Fruit fly (Drosophila melanogaster) whole organism, embryonic: ENCODE results near the gene PIG-U.
A peak's percentile ranks its signal among the peaks of the same experiment; 100 is the strongest.

Source experiments
- Adf1 ChIP-seq: fragments of 200-800 bp; sonication (Bioruptor generic); IDR thresholded peaks from 2 replicates; pipeline ENCODE4 v1.3.6; 2022; ENCODE audit warnings: missing biosample characterization, missing genetic modification characterization
- Awh ChIP-seq: fragments of 200-800 bp; sonication (Bioruptor generic); IDR thresholded peaks from 2 replicates; pipeline ENCODE4, ENCODE4 v1.3.6; 2022; ENCODE audit warnings: missing biosample characterization, missing genetic modification characterization
- CG10267 ChIP-seq: fragments of 200-800 bp; sonication (Bioruptor generic); optimal IDR thresholded peaks from 2 replicates; lab custom pipeline; 2018; ENCODE audit warnings: missing biosample characterization, mild to moderate bottlenecking, missing genetic modification characterization, moderate library complexity
- CG10274 ChIP-seq: fragments of 200-800 bp; sonication (Bioruptor generic); optimal IDR thresholded peaks from 3 replicates; lab custom pipeline; 2017; ENCODE audit warnings: missing biosample characterization, mild to moderate bottlenecking, missing genetic modification characterization
- CG11696 ChIP-seq: fragments of 200-800 bp; sonication (Bioruptor generic); IDR thresholded peaks from 2 replicates; pipeline ENCODE4 v1.3.6; 2022; ENCODE audit warnings: missing biosample characterization, missing genetic modification characterization
- CG12071 ChIP-seq: fragments of 200-800 bp; sonication (Bioruptor generic); optimal IDR thresholded peaks from 3 replicates; lab custom pipeline; 2018; ENCODE audit warnings: missing biosample characterization, mild to moderate bottlenecking, missing genetic modification characterization
- CG14441 ChIP-seq: fragments of 200-800 bp; sonication (Bioruptor generic); IDR thresholded peaks from 2 replicates; pipeline ENCODE4 v1.3.6; 2022; ENCODE audit warnings: missing biosample characterization, missing genetic modification characterization
- CG14710 ChIP-seq: fragments of 200-800 bp; sonication (Bioruptor generic); optimal IDR thresholded peaks from 3 replicates; lab custom pipeline; 2019; ENCODE audit warnings: missing biosample characterization, mild to moderate bottlenecking, missing genetic modification characterization, moderate library complexity
- CG1602 ChIP-seq: fragments of 200-800 bp; sonication (Bioruptor generic); optimal IDR thresholded peaks from 3 replicates; lab custom pipeline; 2016; ENCODE audit warnings: missing biosample characterization, missing genetic modification characterization
- CG17568 ChIP-seq: fragments of 200-800 bp; sonication (Bioruptor generic); optimal IDR thresholded peaks from 2 replicates; lab custom pipeline; 2018; ENCODE audit warnings: missing biosample characterization, mild to moderate bottlenecking, missing genetic modification characterization, moderate library complexity
- CG18011 ChIP-seq: fragments of 200-800 bp; sonication (Bioruptor generic); optimal IDR thresholded peaks from 2 replicates; lab custom pipeline; 2017; ENCODE audit warnings: missing biosample characterization, missing genetic modification characterization, mild to moderate bottlenecking, moderate library complexity, missing genotype
- CG2120 ChIP-seq: fragments of 200-800 bp; sonication (Bioruptor generic); optimal IDR thresholded peaks from 3 replicates; lab custom pipeline; 2016; ENCODE audit warnings: missing biosample characterization, missing genetic modification characterization
- CG30020 ChIP-seq: fragments of 200-800 bp; optimal IDR thresholded peaks from 2 replicates; lab custom pipeline; 2019; ENCODE audit warnings: missing biosample characterization, mild to moderate bottlenecking, missing genetic modification characterization, moderate library complexity
- CG34422 ChIP-seq: fragments of 200-800 bp; sonication (Bioruptor generic); IDR thresholded peaks from 3 replicates; pipeline ENCODE4 v1.3.6; 2022; ENCODE audit warnings: missing biosample characterization, missing genetic modification characterization
- CG4404 ChIP-seq: fragments of 200-800 bp; sonication (Bioruptor generic); IDR thresholded peaks from 2 replicates; pipeline ENCODE4 v1.3.6; 2022; ENCODE audit warnings: missing biosample characterization, missing genetic modification characterization
- CG4424 ChIP-seq: fragments of 200-800 bp; sonication (Bioruptor generic); optimal IDR thresholded peaks from 3 replicates; lab custom pipeline; 2016; ENCODE audit warnings: missing biosample characterization, missing genetic modification characterization
- CG6175 ChIP-seq: fragments of 200-800 bp; sonication (Bioruptor generic); IDR thresholded peaks from 3 replicates; pipeline ENCODE4 v1.3.6; 2022; ENCODE audit warnings: missing biosample characterization, missing genetic modification characterization
- CG6683 ChIP-seq: fragments of 200-800 bp; sonication (Bioruptor generic); optimal IDR thresholded peaks from 2 replicates; lab custom pipeline; 2017; ENCODE audit warnings: missing biosample characterization, mild to moderate bottlenecking, missing genetic modification characterization, missing genetic modification reagents
- CG6813 ChIP-seq: fragments of 200-800 bp; sonication (Bioruptor generic); optimal IDR thresholded peaks from 2 replicates; lab custom pipeline; 2017; ENCODE audit warnings: missing biosample characterization, missing genetic modification characterization, mild to moderate bottlenecking, moderate library complexity, missing genetic modification reagents
- CG7271 ChIP-seq: fragments of 200-800 bp; sonication (Bioruptor generic); optimal IDR thresholded peaks from 2 replicates; lab custom pipeline; 2018; ENCODE audit warnings: missing biosample characterization, mild to moderate bottlenecking, missing genetic modification characterization, moderate library complexity
- CG8290 ChIP-seq, 3 experiments: fragments of 200-800 bp; sonication (Bioruptor generic); optimal IDR thresholded peaks; 2 replicates each; lab custom pipeline; 2016 to 2019; ENCODE audit warnings: missing biosample characterization in 3 of 3, missing genetic modification characterization in 3 of 3, mild to moderate bottlenecking in 2 of 3, moderate library complexity in 1 of 3
- CG8388 ChIP-seq: fragments of 200-800 bp; sonication (Bioruptor generic); optimal IDR thresholded peaks from 2 replicates; lab custom pipeline; 2019; ENCODE audit warnings: missing biosample characterization, mild to moderate bottlenecking, missing genetic modification characterization, moderate library complexity
- Dip2 ChIP-seq: fragments of 200-800 bp; sonication (Bioruptor generic); IDR thresholded peaks from 2 replicates; pipeline ENCODE4 v1.3.6; 2022; ENCODE audit warnings: missing biosample characterization, missing genetic modification characterization
- Dip3 ChIP-seq: fragments of 200-800 bp; sonication (Bioruptor generic); optimal IDR thresholded peaks from 3 replicates; lab custom pipeline; 2016; ENCODE audit warnings: missing biosample characterization, missing genetic modification characterization
- Drgx ChIP-seq: fragments of 200-800 bp; sonication (Bioruptor generic); IDR thresholded peaks from 2 replicates; pipeline ENCODE4 v1.3.6; 2022; ENCODE audit warnings: missing biosample characterization, missing genetic modification characterization
- ERR ChIP-seq: fragments of 200-800 bp; sonication (Bioruptor generic); optimal IDR thresholded peaks from 2 replicates; lab custom pipeline; 2016; ENCODE audit warnings: missing biosample characterization, missing genetic modification characterization
- Eip74EF ChIP-seq, 2 experiments: fragments of 200-800 bp in 1 of 2; fragments of >200 bp in 1 of 2; sonication (Bioruptor generic) in 1 of 2; optimal IDR thresholded peaks; 2 replicates each; lab custom pipeline; 2017 to 2019; ENCODE audit warnings: missing biosample characterization in 2 of 2, missing genetic modification characterization in 2 of 2, mild to moderate bottlenecking in 1 of 2, moderate library complexity in 1 of 2
- HLH4C ChIP-seq: fragments of 200-800 bp; sonication (Bioruptor generic); IDR thresholded peaks from 3 replicates; pipeline ENCODE4 v1.3.6; 2022; ENCODE audit warnings: missing biosample characterization, missing genetic modification characterization; ENCODE audit not compliant: partially characterized antibody
- Jarid2 ChIP-seq: fragments of 200-800 bp; sonication (Bioruptor generic); optimal IDR thresholded peaks from 3 replicates; lab custom pipeline; 2017; ENCODE audit warnings: mild to moderate bottlenecking, missing biosample characterization, missing genetic modification reagents, missing genetic modification characterization
- Rx ChIP-seq: fragments of 200-800 bp; sonication (Bioruptor generic); IDR thresholded peaks from 2 replicates; pipeline ENCODE4 v1.3.6; 2022; ENCODE audit warnings: missing biosample characterization, missing genetic modification characterization
- Side ChIP-seq: fragments of 200-800 bp; sonication (Bioruptor generic); optimal IDR thresholded peaks from 2 replicates; lab custom pipeline; 2016; ENCODE audit warnings: missing biosample characterization, missing genetic modification characterization
- Xbp1 ChIP-seq: fragments of 200-800 bp; sonication (Bioruptor generic); optimal IDR thresholded peaks from 3 replicates; lab custom pipeline; 2016; ENCODE audit warnings: missing biosample characterization, mild to moderate bottlenecking, missing genetic modification characterization
- abd-A ChIP-seq: fragments of 200-800 bp; sonication (Bioruptor generic); optimal IDR thresholded peaks from 3 replicates; lab custom pipeline; 2019; ENCODE audit warnings: missing biosample characterization, mild to moderate bottlenecking, missing genetic modification characterization, moderate library complexity
- az2 ChIP-seq: fragments of 200-800 bp; sonication (Bioruptor generic); optimal IDR thresholded peaks from 3 replicates; lab custom pipeline; 2016; ENCODE audit warnings: missing biosample characterization, missing genetic modification characterization
- cad ChIP-seq: fragments of >200 bp; optimal IDR thresholded peaks from 2 replicates; lab custom pipeline; 2017; ENCODE audit warnings: missing biosample characterization, missing genetic modification characterization
- chif ChIP-seq, 2 experiments: fragments of 200-800 bp; sonication (Bioruptor generic); optimal IDR thresholded peaks; 3 replicates each; lab custom pipeline; 2016; ENCODE audit warnings: missing biosample characterization in 2 of 2, missing genetic modification characterization in 2 of 2
- dmrt11E ChIP-seq: fragments of 200-800 bp; sonication (Bioruptor generic); optimal IDR thresholded peaks from 3 replicates; lab custom pipeline; 2018; ENCODE audit warnings: missing biosample characterization, mild to moderate bottlenecking, missing genetic modification characterization, moderate library complexity
- en ChIP-seq: fragments of 200-800 bp; sonication (Bioruptor generic); optimal IDR thresholded peaks from 2 replicates; lab custom pipeline; 2016; ENCODE audit warnings: missing biosample characterization, missing genetic modification characterization
- fd64A ChIP-seq: fragments of 200-800 bp; sonication (Bioruptor generic); optimal IDR thresholded peaks from 3 replicates; lab custom pipeline; 2018; ENCODE audit warnings: missing biosample characterization, mild to moderate bottlenecking, missing genetic modification characterization
- her ChIP-seq: fragments of 200-800 bp; sonication (Bioruptor generic); optimal IDR thresholded peaks from 2 replicates; lab custom pipeline; 2016; ENCODE audit warnings: missing biosample characterization, missing genetic modification characterization
- jigr1 ChIP-seq: fragments of 200-800 bp; sonication (Bioruptor generic); IDR thresholded peaks from 3 replicates; pipeline ENCODE4 v1.3.6; 2022; ENCODE audit warnings: missing biosample characterization, missing genetic modification characterization
- kay ChIP-seq: fragments of 200-800 bp; sonication (Bioruptor generic); optimal IDR thresholded peaks from 2 replicates; lab custom pipeline; 2016; ENCODE audit warnings: missing biosample characterization, missing genetic modification characterization
- lmd ChIP-seq: fragments of 200-800 bp; sonication (Bioruptor generic); IDR thresholded peaks from 2 replicates; pipeline ENCODE4 v1.3.6; 2022; ENCODE audit warnings: missing biosample characterization, missing genetic modification characterization
- luna ChIP-seq: fragments of 200-800 bp; sonication (Bioruptor generic); optimal IDR thresholded peaks from 2 replicates; lab custom pipeline; 2016; ENCODE audit warnings: missing biosample characterization, missing genetic modification characterization
- pum ChIP-seq: fragments of 200-800 bp; sonication (Bioruptor generic); optimal IDR thresholded peaks from 2 replicates; lab custom pipeline; 2016; ENCODE audit warnings: missing biosample characterization, missing genetic modification characterization
- salm ChIP-seq: fragments of 200-800 bp; sonication (Bioruptor generic); optimal IDR thresholded peaks from 2 replicates; lab custom pipeline; 2018; ENCODE audit warnings: missing biosample characterization, mild to moderate bottlenecking, missing genetic modification characterization
- sens-2 ChIP-seq: fragments of 200-800 bp; sonication (Bioruptor generic); IDR thresholded peaks from 2 replicates; pipeline ENCODE4 v1.3.6; 2022; ENCODE audit warnings: missing biosample characterization, missing genetic modification characterization
- sisA ChIP-seq: fragments of 200-800 bp; sonication (Bioruptor generic); IDR thresholded peaks from 2 replicates; pipeline ENCODE4 v1.3.6; 2022; ENCODE audit warnings: missing biosample characterization, missing genetic modification characterization
- slbo ChIP-seq: fragments of 200-800 bp; sonication (Bioruptor generic); IDR thresholded peaks from 2 replicates; pipeline ENCODE4 v1.3.6; 2022; ENCODE audit warnings: missing biosample characterization, missing genetic modification characterization
- slp2 ChIP-seq: fragments of 200-800 bp; sonication (Bioruptor generic); optimal IDR thresholded peaks from 2 replicates; lab custom pipeline; 2016; ENCODE audit warnings: missing biosample characterization, missing genetic modification characterization
- tap ChIP-seq: fragments of 200-800 bp; optimal IDR thresholded peaks from 3 replicates; lab custom pipeline; 2019; ENCODE audit warnings: missing biosample characterization, mild to moderate bottlenecking, missing genetic modification characterization, moderate library complexity

Gene PIG-U

dm6 chr2L:8471667-8472066 lies 43.2 kb upstream of the PIG-U start (continued):
- TF ChIP-seq CG30020 (tag; lab: Kevin White, UChicago) (no peak), CG6683 (no peak), CG6813 (GFP tag; lab: Kevin White, UChicago) (no peak), CG4404 (GFP tag; lab: Robert Waterston, UW) (no peak), jigr1 (GFP tag; lab: Robert Waterston, UW) (no peak), CG2120 (GFP tag; lab: Kevin White, UChicago) (no peak), en (GFP tag; lab: Kevin White, UChicago) (no peak), Jarid2 (GFP tag; lab: Kevin White, UChicago) (no peak), tap (tag; lab: Kevin White, UChicago) (peak; percentile 11), Awh (0 out of 2 replicates have a peak, but pooled peaks have one; percentile 15), CG34422 (no peak), CG1602 (GFP tag; lab: Kevin White, UChicago) (peak; percentile 29), Xbp1 (peak; percentile 17), Drgx (GFP tag; lab: Robert Waterston, UW) (peak; percentile 47; the same call in 1 of the 2 replicates), CG8290 (GFP tag; optimal IDR thresholded peaks at IDR 0.05; lab: Kevin White, UChicago) (no peak), CG8290 (tag; optimal IDR thresholded peaks at IDR 0.05; lab: Kevin White, UChicago) (no peak), pum (GFP tag; lab: Kevin White, UChicago) (no peak), Rx (GFP tag; lab: Robert Waterston, UW) (no peak), sisA (GFP tag; lab: Robert Waterston, UW) (peak; percentile 17; the same call in 1 of the 2 replicates), Eip74EF (GFP tag; optimal IDR thresholded peaks at IDR 0.05; lab: Kevin White, UChicago) (no peak), fd64A (GFP tag; lab: Kevin White, UChicago) (no peak), CG12071 (no peak), dmrt11E (tag; lab: Kevin White, UChicago) (peak; percentile 76), CG7271 (tag; lab: Kevin White, UChicago) (no peak), her (GFP tag; lab: Kevin White, UChicago) (no peak), sens-2 (GFP tag; lab: Robert Waterston, UW) (no peak), CG14710 (tag; lab: Kevin White, UChicago) (peak; percentile 59), CG18011 (GFP tag; lab: Kevin White, UChicago) (no peak), HLH4C (GFP tag; lab: Robert Waterston, UW) (no peak), CG14441 (GFP tag; lab: Robert Waterston, UW) (no peak), cad (GFP tag; lab: Kevin White, UChicago) (no peak), CG4424 (GFP tag; lab: Kevin White, UChicago) (peak; percentile 44), ERR (GFP tag; lab: Kevin White, UChicago) (no peak), abd-A (no peak), slbo (no peak), CG8388 (peak; percentile 49), CG11696 (GFP tag; lab: Robert Waterston, UW) (peak; percentile 39; the same call in 1 of the 2 replicates), luna (GFP tag; lab: Kevin White, UChicago) (no peak), slp2 (no peak), CG10267 (peak; percentile 41), CG17568 (GFP tag; lab: Kevin White, UChicago) (no peak), az2 (peak; percentile 14), salm (tag; lab: Kevin White, UChicago) (no peak), chif (GFP tag; optimal IDR thresholded peaks at IDR 0.05; lab: Kevin White, UChicago) (peak in 1 of 2 experiments; percentile 34), CG10274 (GFP tag; lab: Kevin White, UChicago) (no peak), Adf1 (GFP tag; lab: Robert Waterston, UW) (no peak), kay (GFP tag; lab: Kevin White, UChicago) (no peak), lmd (no peak), CG6175 (GFP tag; lab: Robert Waterston, UW) (no peak), Dip3 (GFP tag; lab: Kevin White, UChicago) (no peak), Side (GFP tag; lab: Kevin White, UChicago) (no peak), Dip2 (GFP tag; lab: Robert Waterston, UW) (no peak)
